Worm (Caenorhabditis elegans) whole organism, late embryonic: ENCODE measurements around the gene col-106.
A peak's percentile ranks its signal among the peaks of the same experiment; 100 is the strongest.

Source experiments
- C08G9.2 ChIP-seq: sonication (generic microtip); optimal IDR thresholded peaks from 2 replicates; lab custom pipeline; 2016; ENCODE audit warnings: mild to moderate bottlenecking, missing genetic modification characterization, moderate library complexity, missing compliant biosample characterization
- C38D4.7 ChIP-seq: fragments of 200-800 bp; sonication (Bioruptor generic); optimal IDR thresholded peaks from 2 replicates; lab custom pipeline; 2018; ENCODE audit warnings: mild to moderate bottlenecking, missing genetic modification characterization, moderate library complexity, missing compliant biosample characterization
- F13H6.1 ChIP-seq: sonication (generic microtip); optimal IDR thresholded peaks from 2 replicates; lab custom pipeline; 2016; ENCODE audit warnings: missing genetic modification characterization, missing compliant biosample characterization
- K09A11.1 ChIP-seq: sonication (generic microtip); optimal IDR thresholded peaks from 2 replicates; lab custom pipeline; 2017; ENCODE audit warnings: antibody characterized with exemption, mild to moderate bottlenecking, missing genetic modification characterization, missing compliant biosample characterization; ENCODE audit not compliant: insufficient read depth
- Y22D7AL.16 ChIP-seq: sonication (generic microtip); optimal IDR thresholded peaks from 2 replicates; lab custom pipeline; 2016; ENCODE audit warnings: missing genetic modification characterization, missing compliant biosample characterization
- ama-1 ChIP-seq: fragments of 150-350 bp; optimal IDR thresholded peaks from 2 replicates; lab custom pipeline; 2014
- ceh-18 ChIP-seq: sonication (generic microtip); optimal IDR thresholded peaks from 2 replicates; lab custom pipeline; 2016; ENCODE audit warnings: missing genetic modification characterization, missing compliant biosample characterization
- ceh-19 ChIP-seq: fragments of 200-800 bp; sonication (Bioruptor generic); optimal IDR thresholded peaks from 2 replicates; lab custom pipeline; 2018; ENCODE audit warnings: mild to moderate bottlenecking, missing genetic modification characterization, missing compliant biosample characterization
- ceh-45 ChIP-seq: fragments of 200-800 bp; sonication (Bioruptor generic); IDR thresholded peaks from 2 replicates; pipeline ENCODE4 v1.3.6; 2022; ENCODE audit warnings: missing genetic modification reagents, missing genetic modification characterization, missing compliant biosample characterization
- ceh-6 ChIP-seq: fragments of 200-800 bp; sonication (Bioruptor generic); optimal IDR thresholded peaks from 2 replicates; lab custom pipeline; 2018; ENCODE audit warnings: mild to moderate bottlenecking, missing genetic modification characterization, missing compliant biosample characterization
- che-1 ChIP-seq: sonication (generic microtip); optimal IDR thresholded peaks from 2 replicates; lab custom pipeline; 2016; ENCODE audit warnings: mild to moderate bottlenecking, missing genetic modification characterization, missing compliant biosample characterization
- dve-1 ChIP-seq: sonication (generic microtip); optimal IDR thresholded peaks from 2 replicates; lab custom pipeline; 2017; ENCODE audit warnings: antibody characterized with exemption, mild to moderate bottlenecking, missing genetic modification characterization, missing compliant biosample characterization
- elt-2 ChIP-seq: sonication (generic microtip); optimal IDR thresholded peaks from 2 replicates; lab custom pipeline; 2016; ENCODE audit warnings: missing genetic modification reagents, missing genetic modification characterization, missing compliant biosample characterization
- fkh-6 ChIP-seq: sonication (generic microtip); optimal IDR thresholded peaks from 2 replicates; lab custom pipeline; 2016; ENCODE audit warnings: missing genetic modification characterization, missing compliant biosample characterization
- hlh-15 ChIP-seq: sonication (generic microtip); optimal IDR thresholded peaks from 2 replicates; lab custom pipeline; 2016; ENCODE audit warnings: missing genetic modification characterization, missing compliant biosample characterization
- hlh-6 ChIP-seq: sonication (generic microtip); optimal IDR thresholded peaks from 2 replicates; lab custom pipeline; 2016; ENCODE audit warnings: missing genotype, missing genetic modification characterization, missing compliant biosample characterization
- nfya-1 ChIP-seq: sonication (generic microtip); optimal IDR thresholded peaks from 2 replicates; lab custom pipeline; 2017; ENCODE audit warnings: missing genetic modification characterization, mild to moderate bottlenecking, missing compliant biosample characterization, antibody characterized with exemption, moderate library complexity
- npax-4 ChIP-seq: sonication (generic microtip); optimal IDR thresholded peaks from 2 replicates; lab custom pipeline; 2016; ENCODE audit warnings: missing genetic modification characterization, missing compliant biosample characterization
- pha-4 ChIP-seq: fragments of 150-350 bp; optimal IDR thresholded peaks from 2 replicates; lab custom pipeline; 2018; ENCODE audit warnings: missing biosample characterization, missing genetic modification reagents, missing genetic modification characterization
- pqm-1 ChIP-seq: sonication (generic microtip); optimal IDR thresholded peaks from 2 replicates; lab custom pipeline; 2016; ENCODE audit warnings: missing genetic modification characterization, missing compliant biosample characterization
- ref-2 ChIP-seq: sonication (generic microtip); optimal IDR thresholded peaks from 2 replicates; lab custom pipeline; 2016; ENCODE audit warnings: missing genetic modification characterization, missing compliant biosample characterization
- rnt-1 ChIP-seq: sonication (generic microtip); optimal IDR thresholded peaks from 2 replicates; lab custom pipeline; 2016; ENCODE audit warnings: missing genetic modification characterization, missing compliant biosample characterization
- sdc-2 ChIP-seq: sonication (generic microtip); optimal IDR thresholded peaks from 2 replicates; lab custom pipeline; 2016; ENCODE audit warnings: missing genotype, missing genetic modification characterization, missing compliant biosample characterization
- sox-4 ChIP-seq: sonication (generic microtip); optimal IDR thresholded peaks from 2 replicates; lab custom pipeline; 2017; ENCODE audit warnings: mild to moderate bottlenecking, missing genetic modification characterization, inconsistent platforms, missing compliant biosample characterization
- ttx-3 ChIP-seq: sonication (generic microtip); optimal IDR thresholded peaks from 2 replicates; lab custom pipeline; 2016; ENCODE audit warnings: missing genetic modification reagents, missing genetic modification characterization, missing compliant biosample characterization
- unc-3 ChIP-seq, 2 experiments: fragments of 200-800 bp in 1 of 2; sonication (Bioruptor generic) in 1 of 2; sonication (generic microtip) in 1 of 2; conservative IDR thresholded peaks in 1 of 2; optimal IDR thresholded peaks in 1 of 2; 2 replicates each; pipeline versions ENCODE4 v1.3.6 to Lab custom; 2016 to 2022; ENCODE audit warnings: missing compliant biosample characterization in 2 of 2, missing genetic modification characterization in 2 of 2, missing genetic modification reagents in 1 of 2
- unc-42 ChIP-seq: sonication (generic microtip); optimal IDR thresholded peaks from 2 replicates; lab custom pipeline; 2016; ENCODE audit warnings: missing genotype, missing genetic modification characterization, missing compliant biosample characterization
- unc-55 ChIP-seq: sonication (generic microtip); optimal IDR thresholded peaks from 2 replicates; lab custom pipeline; 2017; ENCODE audit warnings: missing biosample characterization, missing genetic modification reagents, missing genetic modification characterization
- unc-86 ChIP-seq: sonication (generic microtip); optimal IDR thresholded peaks from 2 replicates; lab custom pipeline; 2016; ENCODE audit warnings: missing genetic modification characterization, missing compliant biosample characterization
- zip-5 ChIP-seq: sonication (generic microtip); optimal IDR thresholded peaks from 2 replicates; lab custom pipeline; 2016; ENCODE audit warnings: missing genetic modification characterization, missing compliant biosample characterization
- ztf-16 ChIP-seq: sonication (generic microtip); optimal IDR thresholded peaks from 2 replicates; lab custom pipeline; 2017; ENCODE audit warnings: missing genetic modification characterization, missing compliant biosample characterization

col-106 gene

ce11 chrIV:1459826-1460489 lies 628 bp downstream of the col-106 start:
- TF ChIP-seq npax-4 (no peak), ama-1 (lab: Kevin White, UChicago) (no peak), ceh-18 (tag; lab: Kevin White, UChicago) (no peak), K09A11.1 (no peak), ref-2 (tag; lab: Kevin White, UChicago) (no peak), ceh-6 (GFP tag; lab: Kevin White, UChicago) (no peak), che-1 (tag; lab: Kevin White, UChicago) (no peak)

ce11 chrIV:1459419-1459818 lies 1.2 kb downstream of the col-106 start:
- TF ChIP-seq hlh-6 (tag; lab: Kevin White, UChicago), result no peak
- TF ChIP-seq, all 69 proteins: peak for 0

DNA sequence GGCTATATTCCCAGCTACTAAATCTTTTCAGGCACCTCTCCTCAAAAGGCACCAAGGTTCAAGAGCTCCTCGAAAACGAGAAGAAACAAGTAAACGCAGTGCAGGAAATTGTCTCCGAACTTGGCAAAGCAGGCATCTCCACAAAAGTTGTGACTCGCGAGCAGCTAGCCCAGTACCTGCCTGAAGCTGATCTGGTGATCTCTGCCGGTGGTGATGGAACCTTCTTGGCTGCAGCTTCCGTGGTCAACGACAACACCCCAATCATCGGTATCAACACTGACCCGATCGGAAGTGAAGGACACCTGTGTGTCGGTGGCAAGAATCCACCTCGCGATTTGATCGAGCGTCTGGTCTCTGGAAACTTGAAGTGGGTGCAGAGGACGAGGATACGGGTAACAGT lies 2.4 kb downstream of the col-106 start:
- TF ChIP-seq elt-2 (tag; lab: Kevin White, UChicago) (no peak), F13H6.1 (tag; lab: Kevin White, UChicago) (no peak)
- TF ChIP-seq, all 69 proteins: peak for 0

DNA sequence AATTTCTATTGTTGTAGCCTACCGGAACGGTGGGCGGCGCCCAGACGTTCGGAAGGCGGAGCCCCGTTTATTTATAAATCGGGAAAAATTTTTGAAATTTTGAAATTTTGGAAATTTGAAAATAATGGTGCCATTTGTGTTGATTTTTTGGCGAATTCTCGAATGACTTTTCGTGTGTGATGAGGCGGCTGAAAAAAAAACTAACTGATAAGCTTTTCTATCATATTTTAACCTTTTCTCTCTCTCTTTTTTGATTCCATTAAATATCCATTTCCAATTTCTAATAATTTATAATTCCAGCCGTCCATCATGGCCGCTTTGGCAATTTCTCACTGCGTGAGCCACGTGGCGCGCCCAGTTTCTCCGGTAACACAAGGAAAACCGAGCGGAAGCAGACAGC lies 3.8 kb downstream of the col-106 start, which contains the start of gene nadk-1:
Gene nadk-1, plus strand, starts transcription at position 301 of the 400 bp plus-strand sequence.
- TF ChIP-seq unc-42, result no peak
- TF ChIP-seq sox-4 (tag; lab: Kevin White, UChicago), result no peak
- TF ChIP-seq ceh-45 (GFP tag; lab: Robert Waterston, UW), result no peak
- TF ChIP-seq rnt-1, result no peak
- TF ChIP-seq nfya-1 (tag; lab: Kevin White, UChicago), result no peak
- no peak for TF ChIP-seq pha-4 (tag; lab: Kevin White, UChicago)
- no peak for TF ChIP-seq zip-5 (tag; lab: Kevin White, UChicago)
- TF ChIP-seq C08G9.2 (tag; lab: Kevin White, UChicago), result no peak

DNA sequence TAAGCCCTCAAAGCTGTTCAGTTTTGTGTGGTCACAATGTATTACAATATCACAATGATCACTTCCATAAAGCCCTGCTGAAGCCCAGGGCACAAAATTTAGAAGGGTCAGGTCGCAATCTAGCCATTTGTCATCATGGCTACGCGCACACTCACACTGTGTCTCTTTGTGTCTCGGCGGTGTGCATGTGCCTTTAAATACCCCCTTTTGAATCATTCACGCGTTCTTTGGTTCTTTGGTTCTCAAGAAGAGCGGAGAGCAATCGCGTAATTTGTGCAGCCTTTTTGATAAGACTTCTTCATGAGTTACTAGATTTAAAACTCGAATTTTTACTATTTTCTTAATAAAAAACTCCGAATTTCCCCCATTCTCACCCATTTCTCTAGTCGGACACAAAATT lies 5.6 kb downstream of the col-106 start:
- TF ChIP-seq elt-2 (tag; lab: Kevin White, UChicago) (peak; percentile 55), unc-86 (tag; lab: Kevin White, UChicago) (no peak), hlh-6 (tag; lab: Kevin White, UChicago) (no peak), unc-3 (GFP tag; conservative IDR thresholded peaks at IDR 0.05; lab: Robert Waterston, UW) (no peak), unc-3 (tag; optimal IDR thresholded peaks at IDR 0.05; lab: Kevin White, UChicago) (no peak), ttx-3 (no peak), Y22D7AL.16 (tag; lab: Kevin White, UChicago) (no peak)
- TF ChIP-seq, all 69 proteins: peak for 1

DNA sequence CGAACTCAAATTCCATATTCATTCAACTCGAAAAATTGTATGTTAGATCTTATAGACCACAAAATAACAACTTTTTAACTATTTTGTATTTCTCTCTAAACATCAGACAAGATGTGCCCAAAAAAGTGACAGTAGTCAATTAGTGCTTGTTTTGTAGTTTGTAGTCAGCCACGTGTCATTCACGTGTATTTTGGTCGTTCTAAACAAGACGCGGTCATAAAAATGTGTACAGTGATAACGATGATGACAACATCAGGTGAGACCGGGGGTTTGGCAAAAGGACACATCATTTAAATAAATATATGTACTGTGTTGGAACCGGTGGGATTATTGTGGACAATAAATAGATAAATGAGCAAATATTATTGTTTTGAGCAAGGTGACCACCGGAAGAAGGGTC lies 6.4 kb downstream of the col-106 start:
- TF ChIP-seq ceh-18 (tag; lab: Kevin White, UChicago) (no peak), elt-2 (tag; lab: Kevin White, UChicago) (peak; percentile 70)
- TF ChIP-seq, all 69 proteins: peak for 1

- TF ChIP-seq hlh-15 (tag; lab: Kevin White, UChicago) (no peak), sdc-2 (no peak), unc-86 (tag; lab: Kevin White, UChicago) (no peak), unc-55 (GFP tag; lab: Kevin White, UChicago) (no peak), C38D4.7 (GFP tag; lab: Kevin White, UChicago) (no peak), ref-2 (tag; lab: Kevin White, UChicago) (no peak), ceh-19 (GFP tag; lab: Kevin White, UChicago) (no peak), fkh-6 (no peak), ztf-16 (tag; lab: Kevin White, UChicago) (no peak), dve-1 (no peak), pqm-1 (tag; lab: Kevin White, UChicago) (no peak)
- TF ChIP-seq, all 69 proteins: peak for 0
These were observed 7.1 kb downstream of the col-106 start for ce11 chrIV:1453451-1453850.
